Worm (Caenorhabditis elegans) whole organism, late embryonic: ENCODE measurements around the gene Y38F1A.8.

ENCODE experiments used
- C08G9.2 ChIP-seq: sonication (generic microtip); optimal IDR thresholded peaks from 2 replicates; lab custom pipeline; 2016; ENCODE audit warnings: mild to moderate bottlenecking, missing genetic modification characterization, moderate library complexity, missing compliant biosample characterization
- K02D7.2 ChIP-seq: sonication (generic microtip); optimal IDR thresholded peaks from 2 replicates; lab custom pipeline; 2017; ENCODE audit warnings: mild to moderate bottlenecking, missing genetic modification characterization, missing compliant biosample characterization
- K09A11.1 ChIP-seq: sonication (generic microtip); optimal IDR thresholded peaks from 2 replicates; lab custom pipeline; 2017; ENCODE audit warnings: antibody characterized with exemption, mild to moderate bottlenecking, missing genetic modification characterization, missing compliant biosample characterization; ENCODE audit not compliant: insufficient read depth
- T23F11.4 ChIP-seq: fragments of 200-800 bp; sonication (Bioruptor generic); optimal IDR thresholded peaks from 2 replicates; lab custom pipeline; 2018; ENCODE audit warnings: mild to moderate bottlenecking, missing genetic modification characterization, missing compliant biosample characterization
- Y22D7AL.16 ChIP-seq: sonication (generic microtip); optimal IDR thresholded peaks from 2 replicates; lab custom pipeline; 2016; ENCODE audit warnings: missing genetic modification characterization, missing compliant biosample characterization
- ahr-1 ChIP-seq: sonication (generic microtip); optimal IDR thresholded peaks from 2 replicates; lab custom pipeline; 2016; ENCODE audit warnings: missing genetic modification characterization, missing compliant biosample characterization
- ceh-18 ChIP-seq: sonication (generic microtip); optimal IDR thresholded peaks from 2 replicates; lab custom pipeline; 2016; ENCODE audit warnings: missing genetic modification characterization, missing compliant biosample characterization
- ceh-19 ChIP-seq: fragments of 200-800 bp; sonication (Bioruptor generic); optimal IDR thresholded peaks from 2 replicates; lab custom pipeline; 2018; ENCODE audit warnings: mild to moderate bottlenecking, missing genetic modification characterization, missing compliant biosample characterization
- ceh-2 ChIP-seq: sonication (generic microtip); optimal IDR thresholded peaks from 2 replicates; lab custom pipeline; 2016; ENCODE audit warnings: missing genotype, missing genetic modification characterization, missing compliant biosample characterization
- ceh-22 ChIP-seq: sonication (generic microtip); optimal IDR thresholded peaks from 2 replicates; lab custom pipeline; 2017; ENCODE audit warnings: missing biosample characterization, missing genetic modification characterization
- ceh-30 ChIP-seq: fragments of 150-350 bp; optimal IDR thresholded peaks from 2 replicates; lab custom pipeline; 2014; ENCODE audit warnings: missing biosample characterization, missing genetic modification characterization
- ceh-31 ChIP-seq: sonication (generic microtip); optimal IDR thresholded peaks from 2 replicates; lab custom pipeline; 2016; ENCODE audit warnings: missing genetic modification characterization, missing compliant biosample characterization
- ceh-34 ChIP-seq: sonication (generic microtip); optimal IDR thresholded peaks from 2 replicates; lab custom pipeline; 2016; ENCODE audit warnings: mild to moderate bottlenecking, missing genetic modification characterization, missing compliant biosample characterization
- elt-2 ChIP-seq: sonication (generic microtip); optimal IDR thresholded peaks from 2 replicates; lab custom pipeline; 2016; ENCODE audit warnings: missing genetic modification reagents, missing genetic modification characterization, missing compliant biosample characterization
- elt-4 ChIP-seq: sonication (generic microtip); optimal IDR thresholded peaks from 2 replicates; lab custom pipeline; 2016; ENCODE audit warnings: missing genetic modification characterization, missing compliant biosample characterization
- ets-4 ChIP-seq: sonication (generic microtip); optimal IDR thresholded peaks from 2 replicates; lab custom pipeline; 2016; ENCODE audit warnings: missing genetic modification characterization, missing compliant biosample characterization
- eyg-1 ChIP-seq: sonication (generic microtip); optimal IDR thresholded peaks from 2 replicates; lab custom pipeline; 2016; ENCODE audit warnings: missing genotype, missing genetic modification characterization, missing compliant biosample characterization
- fax-1 ChIP-seq: sonication (generic microtip); optimal IDR thresholded peaks from 2 replicates; lab custom pipeline; 2016; ENCODE audit warnings: missing genotype, missing genetic modification characterization, missing compliant biosample characterization
- fkh-10 ChIP-seq: fragments of 150-350 bp; optimal IDR thresholded peaks from 2 replicates; lab custom pipeline; 2014; ENCODE audit warnings: missing biosample characterization, missing genetic modification reagents, missing genetic modification characterization
- fkh-6 ChIP-seq: sonication (generic microtip); optimal IDR thresholded peaks from 2 replicates; lab custom pipeline; 2016; ENCODE audit warnings: missing genetic modification characterization, missing compliant biosample characterization
- gmeb-2 ChIP-seq: sonication (generic microtip); optimal IDR thresholded peaks from 2 replicates; lab custom pipeline; 2016; ENCODE audit warnings: missing genetic modification characterization, inconsistent platforms, missing compliant biosample characterization
- hlh-30 ChIP-seq: sonication (generic microtip); optimal IDR thresholded peaks from 2 replicates; lab custom pipeline; 2017; ENCODE audit warnings: antibody characterized with exemption, missing genetic modification characterization, missing compliant biosample characterization; ENCODE audit not compliant: insufficient read depth
- mec-3 ChIP-seq: sonication (generic microtip); optimal IDR thresholded peaks from 2 replicates; lab custom pipeline; 2016; ENCODE audit warnings: borderline replicate concordance, missing genetic modification characterization, missing compliant biosample characterization
- nfya-1 ChIP-seq: sonication (generic microtip); optimal IDR thresholded peaks from 2 replicates; lab custom pipeline; 2017; ENCODE audit warnings: missing genetic modification characterization, mild to moderate bottlenecking, missing compliant biosample characterization, antibody characterized with exemption, moderate library complexity
- nhr-11 ChIP-seq: fragments of 150-350 bp; optimal IDR thresholded peaks from 2 replicates; lab custom pipeline; 2014; ENCODE audit warnings: missing biosample characterization, missing genetic modification characterization
- nhr-232 ChIP-seq: sonication (generic microtip); optimal IDR thresholded peaks from 2 replicates; lab custom pipeline; 2016; ENCODE audit warnings: missing genetic modification characterization, missing compliant biosample characterization
- npax-4 ChIP-seq: sonication (generic microtip); optimal IDR thresholded peaks from 2 replicates; lab custom pipeline; 2016; ENCODE audit warnings: missing genetic modification characterization, missing compliant biosample characterization
- odd-2 ChIP-seq: sonication (generic microtip); optimal IDR thresholded peaks from 2 replicates; lab custom pipeline; 2017; ENCODE audit warnings: antibody characterized with exemption, mild to moderate bottlenecking, missing genetic modification characterization, missing compliant biosample characterization
- pat-9 ChIP-seq: fragments of 200-800 bp; sonication (Bioruptor generic); optimal IDR thresholded peaks from 2 replicates; lab custom pipeline; 2018; ENCODE audit warnings: mild to moderate bottlenecking, missing genetic modification characterization, moderate library complexity, missing compliant biosample characterization
- pha-2 ChIP-seq: sonication (generic microtip); optimal IDR thresholded peaks from 2 replicates; lab custom pipeline; 2017; ENCODE audit warnings: mild to moderate bottlenecking, missing genetic modification characterization, missing compliant biosample characterization
- pha-4 ChIP-seq: fragments of 150-350 bp; optimal IDR thresholded peaks from 2 replicates; lab custom pipeline; 2018; ENCODE audit warnings: missing biosample characterization, missing genetic modification reagents, missing genetic modification characterization
- pqm-1 ChIP-seq: sonication (generic microtip); optimal IDR thresholded peaks from 2 replicates; lab custom pipeline; 2016; ENCODE audit warnings: missing genetic modification characterization, missing compliant biosample characterization
- pros-1 ChIP-seq: fragments of 150-350 bp; optimal IDR thresholded peaks from 2 replicates; lab custom pipeline; 2014; ENCODE audit warnings: missing biosample characterization, missing genetic modification reagents, missing genetic modification characterization
- ref-2 ChIP-seq: sonication (generic microtip); optimal IDR thresholded peaks from 2 replicates; lab custom pipeline; 2016; ENCODE audit warnings: missing genetic modification characterization, missing compliant biosample characterization
- sdc-2 ChIP-seq: sonication (generic microtip); optimal IDR thresholded peaks from 2 replicates; lab custom pipeline; 2016; ENCODE audit warnings: missing genotype, missing genetic modification characterization, missing compliant biosample characterization
- sox-2 ChIP-seq: fragments of 200-800 bp; sonication (Bioruptor generic); IDR thresholded peaks from 2 replicates; pipeline ENCODE4 v1.3.6; 2022; ENCODE audit warnings: missing genetic modification reagents, missing genetic modification characterization, missing compliant biosample characterization
- sox-4 ChIP-seq: sonication (generic microtip); optimal IDR thresholded peaks from 2 replicates; lab custom pipeline; 2017; ENCODE audit warnings: mild to moderate bottlenecking, missing genetic modification characterization, inconsistent platforms, missing compliant biosample characterization
- tbx-2 ChIP-seq: sonication (generic microtip); optimal IDR thresholded peaks from 2 replicates; lab custom pipeline; 2016; ENCODE audit warnings: missing genetic modification characterization, missing compliant biosample characterization
- unc-3 ChIP-seq, 2 experiments: fragments of 200-800 bp in 1 of 2; sonication (Bioruptor generic) in 1 of 2; sonication (generic microtip) in 1 of 2; conservative IDR thresholded peaks in 1 of 2; optimal IDR thresholded peaks in 1 of 2; 2 replicates each; pipeline versions ENCODE4 v1.3.6 to Lab custom; 2016 to 2022; ENCODE audit warnings: missing compliant biosample characterization in 2 of 2, missing genetic modification characterization in 2 of 2, missing genetic modification reagents in 1 of 2
- zip-5 ChIP-seq: sonication (generic microtip); optimal IDR thresholded peaks from 2 replicates; lab custom pipeline; 2016; ENCODE audit warnings: missing genetic modification characterization, missing compliant biosample characterization

Gene Y38F1A.8

ce11 chrII:13029290-13030050 lies 28.8 kb upstream of the Y38F1A.8 start:
- peak; percentile 69 for TF ChIP-seq elt-2 (tag; lab: Kevin White, UChicago)
- TF ChIP-seq ceh-30 (tag; lab: Kevin White, UChicago) = no peak

ce11 chrII:13025794-13026412 lies 25.2 kb upstream of the Y38F1A.8 start, which contains the start of gene max-2:
max-2 (minus strand) TSS chrII:13025844.
- TF ChIP-seq K02D7.2 (tag; lab: Kevin White, UChicago) = no peak
- TF ChIP-seq elt-4 (tag; lab: Kevin White, UChicago) = no peak
- no peak for TF ChIP-seq mec-3
- TF ChIP-seq eyg-1 (tag; lab: Kevin White, UChicago) = no peak
- TF ChIP-seq ceh-22 = no peak

- TF ChIP-seq mec-3 = no peak
- TF ChIP-seq pha-2 (tag; lab: Kevin White, UChicago) = no peak
- TF ChIP-seq nfya-1 (tag; lab: Kevin White, UChicago) = no peak
Observed at ce11 chrII:13023518-13023917, 22.9 kb upstream of the Y38F1A.8 start.

ce11 chrII:13022555-13022954 lies 21.9 kb upstream of the Y38F1A.8 start:
- no peak for TF ChIP-seq sox-4
- TF ChIP-seq zip-5 (tag; lab: Kevin White, UChicago) = no peak
- no peak for TF ChIP-seq sox-2 (GFP tag; lab: Robert Waterston, UW)
- TF ChIP-seq pha-4 (tag; lab: Kevin White, UChicago) = no peak
- TF ChIP-seq fax-1 = no peak
- TF ChIP-seq hlh-30 = no peak
- no peak for TF ChIP-seq T23F11.4 (GFP tag; lab: Kevin White, UChicago)
- no peak for TF ChIP-seq fkh-10
- TF ChIP-seq ceh-19 (GFP tag; lab: Kevin White, UChicago) = no peak
- no peak for TF ChIP-seq nhr-232
- no peak for TF ChIP-seq C08G9.2
- no peak for TF ChIP-seq odd-2 (tag; lab: Kevin White, UChicago)
- TF ChIP-seq, all 69 proteins: peak for 0

- TF ChIP-seq ceh-18 (peak; percentile 49), ref-2 (tag; lab: Kevin White, UChicago) (peak; percentile 8), tbx-2 (peak; percentile 47), ceh-31 (tag; lab: Kevin White, UChicago) (peak; percentile 40), ceh-2 (tag; lab: Kevin White, UChicago) (peak; percentile 32), sox-2 (GFP tag; lab: Robert Waterston, UW) (peak; percentile 59)
Observed at ce11 chrII:13016381-13016780, 15.7 kb upstream of the Y38F1A.8 start.

- TF ChIP-seq unc-3 (GFP tag; conservative IDR thresholded peaks at IDR 0.05; lab: Robert Waterston, UW) (no peak), unc-3 (tag; optimal IDR thresholded peaks at IDR 0.05; lab: Kevin White, UChicago) (no peak), fkh-6 (tag; lab: Kevin White, UChicago) (no peak), pat-9 (tag; lab: Kevin White, UChicago) (no peak), sdc-2 (tag; lab: Kevin White, UChicago) (no peak), pros-1 (tag; lab: Kevin White, UChicago) (no peak), eyg-1 (tag; lab: Kevin White, UChicago) (no peak), ceh-34 (tag; lab: Kevin White, UChicago) (no peak), ahr-1 (tag; lab: Kevin White, UChicago) (no peak), gmeb-2 (no peak), Y22D7AL.16 (tag; lab: Kevin White, UChicago) (no peak), npax-4 (no peak), ceh-2 (tag; lab: Kevin White, UChicago) (no peak), nhr-11 (no peak), K09A11.1 (tag; lab: Kevin White, UChicago) (no peak), pha-4 (tag; lab: Kevin White, UChicago) (no peak), sox-4 (no peak), ref-2 (tag; lab: Kevin White, UChicago) (no peak), pqm-1 (no peak), ceh-22 (no peak), ets-4 (tag; lab: Kevin White, UChicago) (no peak)
Observed at ce11 chrII:13013966-13014365, 13.3 kb upstream of the Y38F1A.8 start, which contains the start of gene F18A11.5. F18A11.5 (minus strand) TSS chrII:13014286.
